Fruit fly (Drosophila melanogaster) whole organism, embryonic: ENCODE results near the gene Polr1D.

Experiments
- Adf1 ChIP-seq: fragments of 200-800 bp; sonication (Bioruptor generic); IDR thresholded peaks from 2 replicates; pipeline ENCODE4 v1.3.6; 2022; ENCODE audit warnings: missing biosample characterization, missing genetic modification characterization
- CG10209 ChIP-seq: fragments of 200-800 bp; sonication (Bioruptor generic); optimal IDR thresholded peaks from 3 replicates; lab custom pipeline; 2017; ENCODE audit warnings: missing biosample characterization, mild to moderate bottlenecking, missing genetic modification characterization, missing genetic modification reagents
- CG10543 ChIP-seq: fragments of 200-800 bp; sonication (Bioruptor generic); optimal IDR thresholded peaks from 3 replicates; lab custom pipeline; 2017; ENCODE audit warnings: missing biosample characterization, mild to moderate bottlenecking, missing genetic modification characterization, moderate library complexity
- CG11695 ChIP-seq: fragments of 200-800 bp; sonication (Bioruptor generic); IDR thresholded peaks from 3 replicates; pipeline ENCODE4 v1.3.6; 2022; ENCODE audit warnings: missing biosample characterization, missing genetic modification characterization
- CG13296 ChIP-seq: fragments of 200-800 bp; sonication (Bioruptor generic); optimal IDR thresholded peaks from 3 replicates; lab custom pipeline; 2018; ENCODE audit warnings: missing biosample characterization, mild to moderate bottlenecking, missing genetic modification characterization
- CG15073 ChIP-seq: fragments of 200-800 bp; sonication (Bioruptor generic); optimal IDR thresholded peaks from 2 replicates; lab custom pipeline; 2016; ENCODE audit warnings: missing biosample characterization, missing genetic modification characterization
- CG15269 ChIP-seq: fragments of 200-800 bp; sonication (Bioruptor generic); optimal IDR thresholded peaks from 2 replicates; lab custom pipeline; 2018; ENCODE audit warnings: missing biosample characterization, mild to moderate bottlenecking, missing genetic modification characterization, moderate library complexity
- CG17328 ChIP-seq: fragments of 200-800 bp; sonication (Bioruptor generic); IDR thresholded peaks from 2 replicates; pipeline ENCODE4 v1.3.6; 2022; ENCODE audit warnings: missing biosample characterization, missing genetic modification characterization
- CG18011 ChIP-seq: fragments of 200-800 bp; sonication (Bioruptor generic); optimal IDR thresholded peaks from 2 replicates; lab custom pipeline; 2017; ENCODE audit warnings: missing biosample characterization, missing genetic modification characterization, mild to moderate bottlenecking, moderate library complexity, missing genotype
- CG18764 ChIP-seq: fragments of 200-800 bp; sonication (Bioruptor generic); optimal IDR thresholded peaks from 3 replicates; lab custom pipeline; 2016; ENCODE audit warnings: missing biosample characterization, missing genetic modification characterization
- CG2129 ChIP-seq: fragments of 200-800 bp; sonication (Bioruptor generic); IDR thresholded peaks from 2 replicates; pipeline ENCODE4 v1.3.6; 2022; ENCODE audit warnings: missing biosample characterization, missing genetic modification characterization; ENCODE audit not compliant: partially characterized antibody
- CG30403 ChIP-seq: fragments of 200-800 bp; sonication (Bioruptor generic); optimal IDR thresholded peaks from 3 replicates; lab custom pipeline; 2016; ENCODE audit warnings: missing biosample characterization, missing genetic modification characterization
- CG34224 ChIP-seq: fragments of 200-800 bp; sonication (Bioruptor generic); IDR thresholded peaks from 3 replicates; pipeline ENCODE4 v1.3.6; 2022; ENCODE audit warnings: missing biosample characterization, missing genetic modification characterization; ENCODE audit not compliant: partially characterized antibody
- CG3995 ChIP-seq: fragments of 200-800 bp; sonication (Bioruptor generic); optimal IDR thresholded peaks from 3 replicates; lab custom pipeline; 2016; ENCODE audit warnings: missing biosample characterization, missing genetic modification characterization
- CG43689 ChIP-seq: fragments of 200-800 bp; sonication (Bioruptor generic); IDR thresholded peaks from 2 replicates; pipeline ENCODE4 v1.3.6; 2022; ENCODE audit warnings: missing biosample characterization, missing genetic modification characterization
- CG6254 ChIP-seq: fragments of 200-800 bp; sonication (Bioruptor generic); optimal IDR thresholded peaks from 3 replicates; lab custom pipeline; 2017; ENCODE audit warnings: mild to moderate bottlenecking, missing biosample characterization, missing genetic modification reagents, missing genetic modification characterization
- CG7372 ChIP-seq: fragments of 200-800 bp; sonication (Bioruptor generic); IDR thresholded peaks from 2 replicates; pipeline ENCODE4 v1.3.6; 2022; ENCODE audit warnings: missing biosample characterization, missing genetic modification characterization
- CG8281 ChIP-seq: fragments of 200-800 bp; sonication (Bioruptor generic); optimal IDR thresholded peaks from 2 replicates; lab custom pipeline; 2018; ENCODE audit warnings: missing biosample characterization, mild to moderate bottlenecking, missing genetic modification characterization, moderate library complexity
- CoRest ChIP-seq: fragments of 200-800 bp; sonication (Bioruptor generic); optimal IDR thresholded peaks from 3 replicates; lab custom pipeline; 2018; ENCODE audit warnings: missing biosample characterization, mild to moderate bottlenecking, missing genetic modification characterization, moderate library complexity
- Dll ChIP-seq: fragments of 200-800 bp; sonication (Bioruptor generic); IDR thresholded peaks from 4 replicates; pipeline ENCODE4 v1.3.6; 2022; ENCODE audit warnings: missing biosample characterization, missing genetic modification characterization; ENCODE audit not compliant: partially characterized antibody
- Drgx ChIP-seq: fragments of 200-800 bp; sonication (Bioruptor generic); IDR thresholded peaks from 2 replicates; pipeline ENCODE4 v1.3.6; 2022; ENCODE audit warnings: missing biosample characterization, missing genetic modification characterization
- Hmx ChIP-seq: fragments of 200-800 bp; sonication (Bioruptor generic); optimal IDR thresholded peaks from 2 replicates; lab custom pipeline; 2016; ENCODE audit warnings: missing biosample characterization, missing genetic modification characterization
- Hr39 ChIP-seq: fragments of >200 bp; optimal IDR thresholded peaks from 2 replicates; lab custom pipeline; 2017
- MBD-R2 ChIP-seq: fragments of 200-800 bp; sonication (Bioruptor generic); IDR thresholded peaks from 2 replicates; pipeline ENCODE4 v1.3.6; 2022; ENCODE audit warnings: missing biosample characterization, missing genetic modification characterization
- Nf-YB ChIP-seq: fragments of 200-800 bp; sonication (Bioruptor generic); optimal IDR thresholded peaks from 3 replicates; lab custom pipeline; 2019; ENCODE audit warnings: missing biosample characterization, mild to moderate bottlenecking, missing genetic modification characterization, moderate library complexity
- PHDP ChIP-seq: fragments of 200-800 bp; sonication (Bioruptor generic); optimal IDR thresholded peaks from 3 replicates; lab custom pipeline; 2018; ENCODE audit warnings: missing biosample characterization, mild to moderate bottlenecking, missing genetic modification characterization, moderate library complexity
- Ravus ChIP-seq: fragments of 200-800 bp; sonication (Bioruptor generic); IDR thresholded peaks from 2 replicates; pipeline ENCODE4 v1.3.6; 2022; ENCODE audit warnings: missing biosample characterization, missing genetic modification characterization
- Scr ChIP-seq: fragments of 200-800 bp; sonication (Bioruptor generic); IDR thresholded peaks from 2 replicates; pipeline ENCODE4 v1.3.6; 2022; ENCODE audit warnings: missing biosample characterization, missing genetic modification characterization; ENCODE audit not compliant: partially characterized antibody
- Six4 ChIP-seq: fragments of 200-800 bp; sonication (Bioruptor generic); optimal IDR thresholded peaks from 2 replicates; lab custom pipeline; 2016; ENCODE audit warnings: missing biosample characterization, missing genetic modification characterization
- Tbp ChIP-seq: fragments of >200 bp; optimal IDR thresholded peaks from 2 replicates; lab custom pipeline; 2018; ENCODE audit warnings: missing biosample characterization, missing genetic modification characterization
- Usf ChIP-seq: fragments of 200-800 bp; sonication (Bioruptor generic); optimal IDR thresholded peaks from 2 replicates; lab custom pipeline; 2017; ENCODE audit warnings: missing genotype, missing biosample characterization, missing genetic modification characterization
- ac ChIP-seq: fragments of 200-800 bp; sonication (Bioruptor generic); optimal IDR thresholded peaks from 3 replicates; lab custom pipeline; 2017; ENCODE audit warnings: missing biosample characterization, mild to moderate bottlenecking, missing genetic modification characterization
- bcd ChIP-seq: fragments of 200-800 bp; sonication (Bioruptor generic); optimal IDR thresholded peaks from 2 replicates; lab custom pipeline; 2017; ENCODE audit warnings: missing biosample characterization, mild to moderate bottlenecking, missing genetic modification characterization
- cas ChIP-seq: fragments of 200-800 bp; sonication (Bioruptor generic); IDR thresholded peaks from 2 replicates; pipeline ENCODE4 v1.3.6; 2022; ENCODE audit warnings: missing biosample characterization, missing genetic modification characterization
- chm ChIP-seq: fragments of 200-800 bp; sonication (Bioruptor generic); IDR thresholded peaks from 2 replicates; pipeline ENCODE4 v1.3.6; 2022; ENCODE audit warnings: missing biosample characterization, missing genetic modification characterization
- da ChIP-seq: fragments of 200-800 bp; sonication (Bioruptor generic); optimal IDR thresholded peaks from 2 replicates; lab custom pipeline; 2016; ENCODE audit warnings: missing biosample characterization, missing genetic modification characterization
- dysf ChIP-seq: fragments of 200-800 bp; sonication (Bioruptor generic); IDR thresholded peaks from 3 replicates; pipeline ENCODE4 v1.3.6; 2022; ENCODE audit warnings: missing biosample characterization, missing genetic modification characterization
- ems ChIP-seq: fragments of 200-800 bp; sonication (Bioruptor generic); optimal IDR thresholded peaks from 3 replicates; lab custom pipeline; 2016; ENCODE audit warnings: missing biosample characterization, missing genetic modification characterization
- fd3F ChIP-seq: fragments of 200-800 bp; sonication (Bioruptor generic); optimal IDR thresholded peaks from 2 replicates; lab custom pipeline; 2018; ENCODE audit warnings: missing biosample characterization, mild to moderate bottlenecking, missing genetic modification characterization, moderate library complexity
- gfzf ChIP-seq: fragments of 200-800 bp; sonication (Bioruptor generic); optimal IDR thresholded peaks from 2 replicates; lab custom pipeline; 2016; ENCODE audit warnings: missing biosample characterization, mild to moderate bottlenecking, missing genetic modification characterization, moderate library complexity
- gt ChIP-seq: fragments of 200-800 bp; sonication (Bioruptor generic); IDR thresholded peaks from 2 replicates; pipeline ENCODE4 v1.3.6; 2022; ENCODE audit warnings: missing biosample characterization, missing genetic modification characterization
- nom ChIP-seq: fragments of 200-800 bp; sonication (Bioruptor generic); optimal IDR thresholded peaks from 2 replicates; lab custom pipeline; 2017; ENCODE audit warnings: missing biosample characterization, missing genetic modification characterization, mild to moderate bottlenecking, moderate library complexity, missing genetic modification reagents
- pum ChIP-seq: fragments of 200-800 bp; sonication (Bioruptor generic); optimal IDR thresholded peaks from 2 replicates; lab custom pipeline; 2016; ENCODE audit warnings: missing biosample characterization, missing genetic modification characterization
- sug ChIP-seq: fragments of 200-800 bp; optimal IDR thresholded peaks from 2 replicates; lab custom pipeline; 2019; ENCODE audit warnings: missing biosample characterization, mild to moderate bottlenecking, missing genetic modification characterization, moderate library complexity
- tio ChIP-seq: fragments of 200-800 bp; sonication (Bioruptor generic); optimal IDR thresholded peaks from 2 replicates; lab custom pipeline; 2017; ENCODE audit warnings: missing biosample characterization, missing genetic modification characterization, inconsistent platforms
- ttk ChIP-seq: fragments of 200-800 bp; sonication (Bioruptor generic); IDR thresholded peaks from 2 replicates; pipeline ENCODE4 v2.1.2; 2022; ENCODE audit warnings: missing biosample characterization, missing genetic modification characterization
- twi ChIP-seq: fragments of 200-800 bp; optimal IDR thresholded peaks from 2 replicates; lab custom pipeline; 2019; ENCODE audit warnings: missing biosample characterization, mild to moderate bottlenecking, missing genetic modification characterization, moderate library complexity
- wdn ChIP-seq: fragments of 200-800 bp; sonication (Bioruptor generic); IDR thresholded peaks from 2 replicates; pipeline ENCODE4 v1.3.6; 2022; ENCODE audit warnings: missing biosample characterization, missing genetic modification characterization
- zfh1 ChIP-seq: fragments of 200-800 bp; sonication (Bioruptor generic); IDR thresholded peaks from 3 replicates; pipeline ENCODE4 v1.3.6; 2022; ENCODE audit warnings: missing biosample characterization, missing genetic modification characterization

Gene Polr1D

DNA sequence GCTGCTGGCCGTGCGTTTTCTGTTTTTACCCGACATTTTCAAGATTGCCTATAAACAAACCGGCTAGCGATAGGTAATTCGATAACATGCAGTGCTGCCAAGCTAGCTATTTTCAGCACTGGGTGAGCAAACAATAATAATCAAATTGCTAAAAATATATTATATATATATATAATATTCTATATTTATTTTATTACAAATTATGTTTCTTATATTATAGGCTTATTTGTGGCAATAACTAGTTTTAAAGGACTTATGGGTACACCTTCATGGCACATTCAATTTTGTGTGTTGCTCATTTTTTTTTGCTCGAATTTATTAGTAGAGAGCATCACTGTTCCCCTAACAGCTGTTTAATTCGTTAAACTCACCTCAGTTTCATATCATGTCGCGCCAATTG, 8.1 kb downstream of the Polr1D start (continued):
- TF ChIP-seq dysf (GFP tag; lab: Robert Waterston, UW): peak; percentile 74; the same call in 2 of the 3 replicates
- TF ChIP-seq CG3995: no peak
- TF ChIP-seq bcd (GFP tag; lab: Kevin White, UChicago): no peak
- no peak for TF ChIP-seq wdn (GFP tag; lab: Robert Waterston, UW)
- TF ChIP-seq ac (GFP tag; lab: Kevin White, UChicago): peak; percentile 1
- TF ChIP-seq CG2129 (GFP tag; lab: Robert Waterston, UW): no peak
- peak; percentile 63 for TF ChIP-seq fd3F
- no peak for TF ChIP-seq CG8281
- TF ChIP-seq Adf1 (GFP tag; lab: Robert Waterston, UW): peak; percentile 35
- TF ChIP-seq CG18764 (GFP tag; lab: Kevin White, UChicago): no peak
- TF ChIP-seq cas (GFP tag; lab: Robert Waterston, UW): no peak
- TF ChIP-seq chm (GFP tag; lab: Robert Waterston, UW): no peak
- no peak for TF ChIP-seq Ravus (GFP tag; lab: Robert Waterston, UW)
- TF ChIP-seq CG11695 (GFP tag; lab: Robert Waterston, UW): no peak
- TF ChIP-seq gt (GFP tag; lab: Robert Waterston, UW): no peak
- 0 out of 2 replicates have a peak, but pooled peaks have one; percentile 17 for TF ChIP-seq CG7372
- TF ChIP-seq da: no peak
- TF ChIP-seq MBD-R2 (GFP tag; lab: Robert Waterston, UW): peak; percentile 86
- TF ChIP-seq CG43689 (GFP tag; lab: Robert Waterston, UW): no peak
- peak; percentile 53; the same call in 2 of the 4 replicates for TF ChIP-seq Dll (GFP tag; lab: Robert Waterston, UW)
- TF ChIP-seq Nf-YB (GFP tag; lab: Kevin White, UChicago): peak; percentile 42
- no peak for TF ChIP-seq CG15073
- peak; percentile 84 for TF ChIP-seq CG10543 (GFP tag; lab: Kevin White, UChicago)
- 0 out of 3 replicates have a peak, but pooled peaks have one; percentile 21 for TF ChIP-seq CG34224 (GFP tag; lab: Robert Waterston, UW)
- no peak for TF ChIP-seq Hr39 (lab: Kevin White, UChicago)
- TF ChIP-seq ttk: no peak
- peak; percentile 14 for TF ChIP-seq nom (GFP tag; lab: Kevin White, UChicago)
- peak; percentile 39; the same call in 1 of the 2 replicates for TF ChIP-seq Scr (GFP tag; lab: Robert Waterston, UW)
- TF ChIP-seq CG18011: peak; percentile 11
- peak; percentile 78 for TF ChIP-seq CG15269
- no peak for TF ChIP-seq tio (GFP tag; lab: Kevin White, UChicago)
- TF ChIP-seq pum (GFP tag; lab: Kevin White, UChicago): no peak
- TF ChIP-seq Tbp (GFP tag; lab: Kevin White, UChicago): peak; percentile 85
- no peak for TF ChIP-seq Drgx (GFP tag; lab: Robert Waterston, UW)
- no peak for TF ChIP-seq CG17328 (GFP tag; lab: Robert Waterston, UW)
- peak; percentile 68 for TF ChIP-seq CG30403 (GFP tag; lab: Kevin White, UChicago)
- TF ChIP-seq ems (GFP tag; lab: Kevin White, UChicago): no peak
- peak; percentile 35 for TF ChIP-seq Usf (GFP tag; lab: Kevin White, UChicago)
- peak; percentile 56 for TF ChIP-seq twi (tag; lab: Kevin White, UChicago)
- TF ChIP-seq PHDP (tag; lab: Kevin White, UChicago): peak; percentile 71
- peak; percentile 10 for TF ChIP-seq Six4 (GFP tag; lab: Kevin White, UChicago)
- peak; percentile 40 for TF ChIP-seq CG6254 (GFP tag; lab: Kevin White, UChicago)
- peak; percentile 88 for TF ChIP-seq CoRest (tag; lab: Kevin White, UChicago)
- TF ChIP-seq gfzf (GFP tag; lab: Kevin White, UChicago): no peak
- TF ChIP-seq Hmx (GFP tag; lab: Kevin White, UChicago): no peak
- peak; percentile 56 for TF ChIP-seq CG10209
- TF ChIP-seq CG13296 (GFP tag; lab: Kevin White, UChicago): peak; percentile 78
- 0 out of 3 replicates have a peak, but pooled peaks have one; percentile 8 for TF ChIP-seq zfh1 (GFP tag; lab: Robert Waterston, UW)
- TF ChIP-seq sug: peak; percentile 81
